Worm (Caenorhabditis elegans): ENCODE results near the gene ZK381.2.
A peak's percentile ranks its signal among the peaks of the same experiment; 100 is the strongest.

Gene ZK381.2

ce11 chrIV:6978625-6979024 lies 13.3 kb downstream of the ZK381.2 start:
- no peak for TF ChIP-seq B0310.2 (tag; optimal IDR thresholded peaks at IDR 0.05)
- no peak for TF ChIP-seq tbx-37 (GFP tag; conservative IDR thresholded peaks at IDR 0.05)
- no peak for TF ChIP-seq tbx-11 (GFP tag; IDR thresholded peaks at IDR 0.05)
- no peak for TF ChIP-seq hmg-4 (GFP tag; optimal IDR thresholded peaks at IDR 0.05)
- TF ChIP-seq ceh-13 (GFP tag; optimal IDR thresholded peaks at IDR 0.05), result no peak
- no peak for TF ChIP-seq aly-1 (tag; optimal IDR thresholded peaks at IDR 0.05)
- no peak for TF ChIP-seq ceh-36 (tag; optimal IDR thresholded peaks at IDR 0.05)
- TF ChIP-seq hnd-1 (tag; optimal IDR thresholded peaks at IDR 0.05), result no peak
- no peak for TF ChIP-seq scrt-1 (GFP tag; IDR thresholded peaks at IDR 0.05)
- TF ChIP-seq ets-7 (tag; optimal IDR thresholded peaks at IDR 0.05), result no peak
- no peak for TF ChIP-seq tra-4 (tag; optimal IDR thresholded peaks at IDR 0.05)
- no peak for TF ChIP-seq F13C5.2 (tag; optimal IDR thresholded peaks at IDR 0.05)
- TF ChIP-seq flt-1 (GFP tag; IDR thresholded peaks at IDR 0.05), result no peak
- no peak for TF ChIP-seq sea-1 (GFP tag; conservative IDR thresholded peaks at IDR 0.05)
- no peak for TF ChIP-seq ama-1 (optimal IDR thresholded peaks at IDR 0.05)
- TF ChIP-seq pes-1 (GFP tag; IDR thresholded peaks at IDR 0.05), result no peak

- TF ChIP-seq ceh-36 (tag; optimal IDR thresholded peaks at IDR 0.05) (peak; percentile 3), ets-7 (tag; optimal IDR thresholded peaks at IDR 0.05) (no peak)
Measured at ce11 chrIV:6984449-6985380, 19.4 kb downstream of the ZK381.2 start.

- TF ChIP-seq ets-7 (tag; optimal IDR thresholded peaks at IDR 0.05) (no peak), hmbx-1 (tag; optimal IDR thresholded peaks at IDR 0.05) (no peak), hnd-1 (tag; optimal IDR thresholded peaks at IDR 0.05) (no peak), ama-1 (optimal IDR thresholded peaks at IDR 0.05) (no peak), F13C5.2 (tag; optimal IDR thresholded peaks at IDR 0.05) (no peak), tbx-11 (GFP tag; IDR thresholded peaks at IDR 0.05) (no peak), hmg-4 (GFP tag; optimal IDR thresholded peaks at IDR 0.05) (no peak), ceh-36 (tag; optimal IDR thresholded peaks at IDR 0.05) (no peak), scrt-1 (GFP tag; IDR thresholded peaks at IDR 0.05) (no peak), B0310.2 (tag; optimal IDR thresholded peaks at IDR 0.05) (no peak), sea-1 (GFP tag; conservative IDR thresholded peaks at IDR 0.05) (no peak), tbx-37 (GFP tag; conservative IDR thresholded peaks at IDR 0.05) (no peak), pes-1 (GFP tag; IDR thresholded peaks at IDR 0.05) (no peak), ceh-13 (GFP tag; optimal IDR thresholded peaks at IDR 0.05) (no peak), aly-1 (tag; optimal IDR thresholded peaks at IDR 0.05) (no peak), tra-4 (tag; optimal IDR thresholded peaks at IDR 0.05) (no peak), flt-1 (GFP tag; IDR thresholded peaks at IDR 0.05) (no peak)
Measured at ce11 chrIV:6986835-6987234, 21.5 kb downstream of the ZK381.2 start, which contains the start of gene prkl-1. Gene prkl-1 (minus strand): TSS chrIV:6986935.

- TF ChIP-seq F13C5.2 (tag; optimal IDR thresholded peaks at IDR 0.05), result no peak
- TF ChIP-seq ceh-13 (GFP tag; optimal IDR thresholded peaks at IDR 0.05), result no peak
- TF ChIP-seq ceh-36 (tag; optimal IDR thresholded peaks at IDR 0.05), result no peak
- no peak for TF ChIP-seq tra-4 (tag; optimal IDR thresholded peaks at IDR 0.05)
- TF ChIP-seq aly-1 (tag; optimal IDR thresholded peaks at IDR 0.05), result no peak
- TF ChIP-seq hmbx-1 (tag; optimal IDR thresholded peaks at IDR 0.05), result no peak
Measured at ce11 chrIV:6991070-6991469, 25.8 kb downstream of the ZK381.2 start.

- no peak for TF ChIP-seq tbx-37 (GFP tag; conservative IDR thresholded peaks at IDR 0.05)
- no peak for TF ChIP-seq ceh-36 (tag; optimal IDR thresholded peaks at IDR 0.05)
- no peak for TF ChIP-seq flt-1 (GFP tag; IDR thresholded peaks at IDR 0.05)
- no peak for TF ChIP-seq ceh-13 (GFP tag; optimal IDR thresholded peaks at IDR 0.05)
- no peak for TF ChIP-seq aly-1 (tag; optimal IDR thresholded peaks at IDR 0.05)
- TF ChIP-seq B0310.2 (tag; optimal IDR thresholded peaks at IDR 0.05), result no peak
- no peak for TF ChIP-seq hmg-4 (GFP tag; optimal IDR thresholded peaks at IDR 0.05)
- TF ChIP-seq F13C5.2 (tag; optimal IDR thresholded peaks at IDR 0.05), result no peak
- TF ChIP-seq tra-4 (tag; optimal IDR thresholded peaks at IDR 0.05), result no peak
- TF ChIP-seq scrt-1 (GFP tag; IDR thresholded peaks at IDR 0.05), result no peak
- no peak for TF ChIP-seq tbx-11 (GFP tag; IDR thresholded peaks at IDR 0.05)
- TF ChIP-seq sea-1 (GFP tag; conservative IDR thresholded peaks at IDR 0.05), result no peak
- no peak for TF ChIP-seq ets-7 (tag; optimal IDR thresholded peaks at IDR 0.05)
- TF ChIP-seq ama-1 (optimal IDR thresholded peaks at IDR 0.05), result no peak
Measured at ce11 chrIV:6997918-6998317, 32.6 kb downstream of the ZK381.2 start.

- TF ChIP-seq tbx-11 (GFP tag; IDR thresholded peaks at IDR 0.05), result no peak
- no peak for TF ChIP-seq F13C5.2 (tag; optimal IDR thresholded peaks at IDR 0.05)
Measured at ce11 chrIV:6999206-6999605, 33.9 kb downstream of the ZK381.2 start, which contains the start of gene C25A8.5. Gene C25A8.5 (plus strand): TSS chrIV:6999506.

ce11 chrIV:7003323-7003722 lies 38.0 kb downstream of the ZK381.2 start, which contains the start of gene cht-3:
Gene cht-3 (plus strand): TSS chrIV:7003623.
- TF ChIP-seq ets-7 (tag; optimal IDR thresholded peaks at IDR 0.05), result no peak
- no peak for TF ChIP-seq sea-1 (GFP tag; conservative IDR thresholded peaks at IDR 0.05)
- no peak for TF ChIP-seq flt-1 (GFP tag; IDR thresholded peaks at IDR 0.05)
- TF ChIP-seq F13C5.2 (tag; optimal IDR thresholded peaks at IDR 0.05), result no peak
- no peak for TF ChIP-seq tbx-37 (GFP tag; conservative IDR thresholded peaks at IDR 0.05)
- no peak for TF ChIP-seq scrt-1 (GFP tag; IDR thresholded peaks at IDR 0.05)
- no peak for TF ChIP-seq pes-1 (GFP tag; IDR thresholded peaks at IDR 0.05)
- TF ChIP-seq hmbx-1 (tag; optimal IDR thresholded peaks at IDR 0.05), result no peak
- no peak for TF ChIP-seq B0310.2 (tag; optimal IDR thresholded peaks at IDR 0.05)
- no peak for TF ChIP-seq ama-1 (optimal IDR thresholded peaks at IDR 0.05)
- TF ChIP-seq tbx-11 (GFP tag; IDR thresholded peaks at IDR 0.05), result no peak
- TF ChIP-seq hnd-1 (tag; optimal IDR thresholded peaks at IDR 0.05), result no peak
- TF ChIP-seq tra-4 (tag; optimal IDR thresholded peaks at IDR 0.05), result no peak
- TF ChIP-seq hmg-4 (GFP tag; optimal IDR thresholded peaks at IDR 0.05), result no peak
- no peak for TF ChIP-seq ceh-13 (GFP tag; optimal IDR thresholded peaks at IDR 0.05)

All from whole organism, early embryonic.